Fruit fly (Drosophila melanogaster) Kc167 (cell line): ENCODE data around the gene puc.

Experiments
- Myc ChIP-seq: fragments of >200 bp; optimal IDR thresholded peaks from 2 replicates; lab custom pipeline; 2017; ENCODE audit warnings: missing external identifiers
- h ChIP-seq: fragments of >200 bp; optimal IDR thresholded peaks from 3 replicates; lab custom pipeline; 2018; ENCODE audit warnings: missing external identifiers
- psq ChIP-seq: fragments of >200 bp; optimal IDR thresholded peaks from 2 replicates; lab custom pipeline; 2017; ENCODE audit warnings: missing external identifiers

dm6 chr3R:8126316-8127150, 21.4 kb downstream of the puc start, which contains the start of the genes CG9667 and Arl8:
- TF ChIP-seq h (lab: Kevin White, UChicago) (no peak), Myc (lab: Kevin White, UChicago) (no peak), psq (lab: Kevin White, UChicago) (no peak)
